Worm (Caenorhabditis elegans): ENCODE data around the gene ani-3.

Gene ani-3

ce11 chrV:19668213-19668612, 29.3 kb upstream of the ani-3 start:
- TF ChIP-seq C38D4.7 (GFP tag; optimal IDR thresholded peaks at IDR 0.05) (no peak), ceh-6 (GFP tag; optimal IDR thresholded peaks at IDR 0.05) (no peak), ceh-45 (GFP tag; IDR thresholded peaks at IDR 0.05) (no peak), tbx-2 (tag; optimal IDR thresholded peaks at IDR 0.05) (no peak), lim-6 (tag; optimal IDR thresholded peaks at IDR 0.05) (no peak), pha-2 (tag; optimal IDR thresholded peaks at IDR 0.05) (no peak), ceh-18 (tag; optimal IDR thresholded peaks at IDR 0.05) (no peak), pros-1 (tag; optimal IDR thresholded peaks at IDR 0.05) (no peak), mec-3 (tag; optimal IDR thresholded peaks at IDR 0.05; ENCODE audit: borderline replicate concordance) (no peak), nhr-232 (tag; optimal IDR thresholded peaks at IDR 0.05) (no peak), hlh-8 (tag; optimal IDR thresholded peaks at IDR 0.05) (no peak), fkh-10 (GFP tag; optimal IDR thresholded peaks at IDR 0.05) (no peak), madf-2 (tag; optimal IDR thresholded peaks at IDR 0.05) (no peak), pat-9 (tag; optimal IDR thresholded peaks at IDR 0.05) (no peak)

ce11 chrV:19669959-19670358, 27.6 kb upstream of the ani-3 start, which contains the start of gene Y43F8C.11:
Gene Y43F8C.11 (plus strand): TSS chrV:19670259.
- TF ChIP-seq sox-2 (GFP tag; IDR thresholded peaks at IDR 0.05) (no peak), che-1 (tag; optimal IDR thresholded peaks at IDR 0.05) (no peak), ceh-31 (tag; optimal IDR thresholded peaks at IDR 0.05) (no peak), C08G9.2 (tag; optimal IDR thresholded peaks at IDR 0.05) (no peak), ceh-45 (GFP tag; IDR thresholded peaks at IDR 0.05) (no peak), madf-2 (tag; optimal IDR thresholded peaks at IDR 0.05) (no peak), ceh-14 (tag; optimal IDR thresholded peaks at IDR 0.05) (no peak), ref-2 (tag; optimal IDR thresholded peaks at IDR 0.05) (no peak), ceh-30 (tag; optimal IDR thresholded peaks at IDR 0.05) (no peak)

ce11 chrV:19670866-19671265, 26.7 kb upstream of the ani-3 start:
- no peak for TF ChIP-seq lin-11 (tag; optimal IDR thresholded peaks at IDR 0.05)
- no peak for TF ChIP-seq fax-1 (tag; optimal IDR thresholded peaks at IDR 0.05)
- no peak for TF ChIP-seq pat-9 (tag; optimal IDR thresholded peaks at IDR 0.05)
- TF ChIP-seq che-1 (tag; optimal IDR thresholded peaks at IDR 0.05): no peak
- no peak for TF ChIP-seq hlh-8 (tag; optimal IDR thresholded peaks at IDR 0.05)
- no peak for TF ChIP-seq ceh-45 (GFP tag; IDR thresholded peaks at IDR 0.05)
- TF ChIP-seq nhr-232 (tag; optimal IDR thresholded peaks at IDR 0.05): no peak
- no peak for TF ChIP-seq ceh-30 (tag; optimal IDR thresholded peaks at IDR 0.05)
- TF ChIP-seq pag-3 (tag; optimal IDR thresholded peaks at IDR 0.05; ENCODE audit: borderline replicate concordance): no peak
- TF ChIP-seq nfya-1 (tag; optimal IDR thresholded peaks at IDR 0.05): no peak
- no peak for TF ChIP-seq ama-1 (optimal IDR thresholded peaks at IDR 0.05)
- no peak for TF ChIP-seq madf-2 (tag; optimal IDR thresholded peaks at IDR 0.05)
- no peak for TF ChIP-seq K02D7.2 (tag; optimal IDR thresholded peaks at IDR 0.05)
- no peak for TF ChIP-seq unc-86 (tag; optimal IDR thresholded peaks at IDR 0.05)
- TF ChIP-seq ceh-19 (GFP tag; optimal IDR thresholded peaks at IDR 0.05): no peak
- no peak for TF ChIP-seq sox-4 (tag; optimal IDR thresholded peaks at IDR 0.05)

- TF ChIP-seq ttx-3 (tag; optimal IDR thresholded peaks at IDR 0.05) (no peak), ceh-48 (tag; optimal IDR thresholded peaks at IDR 0.05) (no peak), ceh-6 (GFP tag; optimal IDR thresholded peaks at IDR 0.05) (no peak), nhr-232 (tag; optimal IDR thresholded peaks at IDR 0.05) (no peak), Y22D7AL.16 (tag; optimal IDR thresholded peaks at IDR 0.05) (no peak), unc-3 (GFP tag; conservative IDR thresholded peaks at IDR 0.05) (no peak), unc-3 (tag; optimal IDR thresholded peaks at IDR 0.05) (no peak), fax-1 (tag; optimal IDR thresholded peaks at IDR 0.05) (no peak), C38D4.7 (GFP tag; optimal IDR thresholded peaks at IDR 0.05) (no peak), ceh-34 (tag; optimal IDR thresholded peaks at IDR 0.05) (no peak), gmeb-2 (tag; optimal IDR thresholded peaks at IDR 0.05) (no peak), elt-4 (tag; optimal IDR thresholded peaks at IDR 0.05) (no peak), pha-2 (tag; optimal IDR thresholded peaks at IDR 0.05) (no peak), lim-6 (tag; optimal IDR thresholded peaks at IDR 0.05) (no peak), fkh-10 (GFP tag; optimal IDR thresholded peaks at IDR 0.05) (no peak), ahr-1 (tag; optimal IDR thresholded peaks at IDR 0.05) (no peak)
These were observed 25.7 kb upstream of the ani-3 start for ce11 chrV:19671816-19672215.

Data from whole organism, late embryonic.